Worm (Caenorhabditis elegans): ENCODE data around the gene cyp-13A3.

The cyp-13A3 gene

ce11 chrII:9769797-9770520 lies 23.1 kb downstream of the cyp-13A3 start, which contains the start of gene aqp-10 (continued):
- TF ChIP-seq zag-1 (tag; optimal IDR thresholded peaks at IDR 0.05) = no peak
- no peak for TF ChIP-seq nhr-41 (GFP tag; IDR thresholded peaks at IDR 0.05)
- 0 out of 2 replicates have a peak, but pooled peaks have one; percentile 35 for TF ChIP-seq zfp-3 (GFP tag; conservative IDR thresholded peaks at IDR 0.05)
- TF ChIP-seq ceh-44 (GFP tag; IDR thresholded peaks at IDR 0.05) = no peak

DNA sequence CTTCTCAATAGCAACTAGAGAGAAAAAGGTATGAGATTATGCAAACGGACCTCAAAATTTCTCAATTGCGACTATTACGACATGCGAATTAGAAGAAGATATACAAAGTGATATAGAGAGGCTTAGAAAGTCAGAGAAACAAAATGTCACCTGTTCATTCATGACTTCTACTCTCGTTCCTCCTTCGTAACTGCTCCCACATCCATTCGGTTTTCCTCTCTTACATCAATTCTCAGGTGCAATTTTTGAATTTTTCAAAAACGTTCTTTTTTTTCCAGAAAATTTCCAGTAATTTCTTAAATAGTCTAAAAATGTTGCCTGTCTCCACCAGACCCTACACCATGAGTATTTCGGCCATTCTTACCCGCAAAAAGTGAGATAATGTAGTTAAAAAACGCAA lies 28.4 kb downstream of the cyp-13A3 start:
- TF ChIP-seq ZK337.2 (GFP tag; IDR thresholded peaks at IDR 0.05) (no peak), nhr-10 (tag; optimal IDR thresholded peaks at IDR 0.05) (no peak), ceh-82 (tag; optimal IDR thresholded peaks at IDR 0.05) (no peak), zip-2 (tag; optimal IDR thresholded peaks at IDR 0.05) (no peak), F49E8.2 (tag; optimal IDR thresholded peaks at IDR 0.05; ENCODE audit: borderline replicate concordance) (no peak), lin-1 (GFP tag; IDR thresholded peaks at IDR 0.05) (no peak), nhr-76 (tag; optimal IDR thresholded peaks at IDR 0.05) (no peak), vab-7 (GFP tag; IDR thresholded peaks at IDR 0.05) (no peak), Y48G9A.11 (GFP tag; IDR thresholded peaks at IDR 0.05) (no peak), hlh-11 (tag; optimal IDR thresholded peaks at IDR 0.05) (no peak), F44E2.7 (GFP tag; IDR thresholded peaks at IDR 0.05) (no peak), nhr-28 (tag; optimal IDR thresholded peaks at IDR 0.05) (no peak), T26A8.4 (GFP tag; IDR thresholded peaks at IDR 0.05) (no peak), F26F4.8 (GFP tag; conservative IDR thresholded peaks at IDR 0.05) (no peak), lin-15B (tag; optimal IDR thresholded peaks at IDR 0.05) (no peak)

DNA sequence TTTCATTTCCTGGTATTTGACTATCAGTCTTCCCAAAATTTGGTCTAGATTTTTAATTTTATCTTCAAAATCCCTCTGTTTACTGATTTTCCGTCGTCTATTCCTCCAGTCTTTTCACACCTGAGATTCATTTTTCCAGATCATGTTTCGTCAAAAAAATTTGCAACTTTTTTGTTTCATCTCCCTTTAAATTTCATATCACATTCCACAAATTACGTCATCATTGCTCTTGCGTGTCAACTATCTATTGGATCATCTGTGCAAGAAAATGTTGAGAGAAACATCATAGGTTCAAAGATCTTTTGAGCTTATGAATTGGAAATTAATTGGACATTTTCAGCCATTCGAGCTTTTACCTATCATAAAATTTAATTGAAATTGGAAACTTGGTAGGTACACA lies 33.7 kb downstream of the cyp-13A3 start:
- TF ChIP-seq snpc-1.2 (GFP tag; IDR thresholded peaks at IDR 0.05) (no peak), nhr-11 (tag; optimal IDR thresholded peaks at IDR 0.05) (peak; percentile 3), nhr-102 (tag; optimal IDR thresholded peaks at IDR 0.05) (no peak), nhr-48 (tag; optimal IDR thresholded peaks at IDR 0.05) (no peak), dmd-9 (GFP tag; IDR thresholded peaks at IDR 0.05) (no peak), ceh-82 (tag; optimal IDR thresholded peaks at IDR 0.05) (no peak), nhr-6 (tag; optimal IDR thresholded peaks at IDR 0.05) (no peak)

DNA sequence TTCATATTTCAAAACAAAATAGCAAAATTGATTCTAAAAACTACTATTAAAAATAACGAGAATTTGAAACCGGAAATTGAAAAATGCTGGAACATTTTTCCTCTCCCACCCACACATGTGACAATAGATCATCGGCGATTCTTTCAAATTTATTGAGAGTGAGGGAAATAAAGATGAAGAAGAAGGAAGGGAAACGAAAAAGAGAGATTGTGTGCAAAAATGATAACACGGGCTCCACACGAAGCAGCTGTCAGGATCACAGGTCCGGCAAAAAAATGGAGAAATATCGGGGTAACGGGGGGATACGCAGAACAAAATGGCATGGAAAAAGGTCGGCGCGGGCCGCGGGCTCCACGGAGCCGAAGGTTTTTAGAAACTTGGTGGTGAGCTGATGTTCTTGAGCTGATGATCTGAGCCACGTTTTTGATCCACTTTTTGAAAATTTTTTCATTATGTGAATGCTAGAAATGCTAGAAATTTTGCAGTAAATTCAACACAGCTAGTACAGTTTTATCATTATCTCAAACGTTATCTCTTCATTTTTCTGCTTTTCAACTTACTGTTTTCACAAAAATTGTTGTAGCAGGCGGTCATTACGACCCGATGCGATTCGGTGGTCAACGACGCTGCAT lies 35.3 kb downstream of the cyp-13A3 start, which contains the start of gene shk-1:
Gene shk-1 (plus strand): TSS at position 582 of the 632 bp plus-strand sequence.
- TF ChIP-seq lin-13 (GFP tag; optimal IDR thresholded peaks at IDR 0.05) (no peak), unc-62 (GFP tag; optimal IDR thresholded peaks at IDR 0.05 in 1 of 2) (peak in 1 of 2 experiments; percentile 11), unc-62 (tag; optimal IDR thresholded peaks at IDR 0.05) (no peak), hlh-30 (tag; optimal IDR thresholded peaks at IDR 0.05; ENCODE audit: insufficient read depth) (peak; percentile 13), nhr-11 (tag; optimal IDR thresholded peaks at IDR 0.05) (peak; percentile 90), cey-2 (tag; optimal IDR thresholded peaks at IDR 0.05; ENCODE audit: borderline replicate concordance, insufficient read depth) (no peak), dmd-8 (GFP tag; IDR thresholded peaks at IDR 0.05) (no peak), hlh-11 (tag; optimal IDR thresholded peaks at IDR 0.05) (peak; percentile 48), ZK337.2 (GFP tag; IDR thresholded peaks at IDR 0.05) (0 out of 2 replicates have a peak, but pooled peaks have one; percentile 19), daf-16 (GFP tag; optimal IDR thresholded peaks at IDR 0.05) (peak in 1 of 2 experiments; percentile 44), daf-16 (tag; optimal IDR thresholded peaks at IDR 0.05) (no peak), rbr-2 (tag; optimal IDR thresholded peaks at IDR 0.05) (no peak)
